Fruit fly (Drosophila melanogaster) whole organism, embryonic: ENCODE data around the gene CG7272.

Experiments used
- C15 ChIP-seq: fragments of 200-800 bp; sonication (Bioruptor generic); IDR thresholded peaks from 3 replicates; pipeline ENCODE4 v1.3.6; 2022; ENCODE audit warnings: missing biosample characterization, missing genetic modification characterization
- CG10431 ChIP-seq: fragments of 200-800 bp; sonication (Bioruptor generic); optimal IDR thresholded peaks from 3 replicates; lab custom pipeline; 2018; ENCODE audit warnings: missing biosample characterization, mild to moderate bottlenecking, missing genetic modification characterization
- CG10654 ChIP-seq: fragments of 200-800 bp; sonication (Bioruptor generic); optimal IDR thresholded peaks from 2 replicates; lab custom pipeline; 2016; ENCODE audit warnings: missing biosample characterization, missing genetic modification characterization
- CG12744 ChIP-seq: fragments of 200-800 bp; sonication (Bioruptor generic); optimal IDR thresholded peaks from 2 replicates; lab custom pipeline; 2016; ENCODE audit warnings: missing biosample characterization, missing genetic modification characterization
- CG13296 ChIP-seq: fragments of 200-800 bp; sonication (Bioruptor generic); optimal IDR thresholded peaks from 3 replicates; lab custom pipeline; 2018; ENCODE audit warnings: missing biosample characterization, mild to moderate bottlenecking, missing genetic modification characterization
- CG14441 ChIP-seq: fragments of 200-800 bp; sonication (Bioruptor generic); IDR thresholded peaks from 2 replicates; pipeline ENCODE4 v1.3.6; 2022; ENCODE audit warnings: missing biosample characterization, missing genetic modification characterization
- CG1529 ChIP-seq: fragments of 200-800 bp; sonication (Bioruptor generic); optimal IDR thresholded peaks from 3 replicates; lab custom pipeline; 2018; ENCODE audit warnings: missing biosample characterization, missing genetic modification characterization
- CG16815 ChIP-seq: fragments of 200-800 bp; sonication (Bioruptor generic); optimal IDR thresholded peaks from 3 replicates; lab custom pipeline; 2017; ENCODE audit warnings: missing biosample characterization, mild to moderate bottlenecking, missing genetic modification characterization
- CG17186 ChIP-seq: fragments of 200-800 bp; sonication (Bioruptor generic); optimal IDR thresholded peaks from 3 replicates; lab custom pipeline; 2017; ENCODE audit warnings: missing biosample characterization, missing genetic modification reagents, missing genetic modification characterization
- CG17612 ChIP-seq: fragments of 200-800 bp; sonication (Bioruptor generic); IDR thresholded peaks from 2 replicates; pipeline ENCODE4 v1.3.6; 2022; ENCODE audit warnings: missing biosample characterization, missing genetic modification characterization
- CG18011 ChIP-seq: fragments of 200-800 bp; sonication (Bioruptor generic); optimal IDR thresholded peaks from 2 replicates; lab custom pipeline; 2017; ENCODE audit warnings: missing biosample characterization, missing genetic modification characterization, mild to moderate bottlenecking, moderate library complexity, missing genotype
- CG30431 ChIP-seq: fragments of 200-800 bp; sonication (Bioruptor generic); optimal IDR thresholded peaks from 2 replicates; lab custom pipeline; 2017; ENCODE audit warnings: missing biosample characterization, missing genetic modification characterization
- CG31365 ChIP-seq: fragments of 200-800 bp; sonication (Bioruptor generic); optimal IDR thresholded peaks from 2 replicates; lab custom pipeline; 2018; ENCODE audit warnings: missing biosample characterization, mild to moderate bottlenecking, missing genetic modification characterization
- CG33557 ChIP-seq: fragments of 200-800 bp; sonication (Bioruptor generic); optimal IDR thresholded peaks from 2 replicates; lab custom pipeline; 2019; ENCODE audit warnings: missing biosample characterization, mild to moderate bottlenecking, missing genetic modification characterization, moderate library complexity
- CG4854 ChIP-seq: fragments of 200-800 bp; sonication (Bioruptor generic); optimal IDR thresholded peaks from 2 replicates; lab custom pipeline; 2016; ENCODE audit warnings: missing biosample characterization, missing genetic modification characterization, inconsistent platforms
- CG5180 ChIP-seq: fragments of 200-800 bp; sonication (Bioruptor generic); optimal IDR thresholded peaks from 3 replicates; lab custom pipeline; 2017; ENCODE audit warnings: missing biosample characterization, missing genetic modification characterization, mild to moderate bottlenecking, moderate library complexity, missing genetic modification reagents
- CG6791 ChIP-seq: fragments of 200-800 bp; sonication (Bioruptor generic); IDR thresholded peaks from 3 replicates; pipeline ENCODE4 v1.3.6; 2022; ENCODE audit warnings: missing biosample characterization, missing genetic modification characterization; ENCODE audit not compliant: partially characterized antibody
- CG9609 ChIP-seq: fragments of 200-800 bp; sonication (Bioruptor generic); optimal IDR thresholded peaks from 3 replicates; lab custom pipeline; 2016; ENCODE audit warnings: missing biosample characterization, missing genetic modification characterization
- CG9817 ChIP-seq: fragments of 200-800 bp; sonication (Bioruptor generic); optimal IDR thresholded peaks from 2 replicates; lab custom pipeline; 2018; ENCODE audit warnings: missing biosample characterization, mild to moderate bottlenecking, missing genetic modification characterization, moderate library complexity
- CG9932 ChIP-seq: fragments of 200-800 bp; sonication (Bioruptor generic); IDR thresholded peaks from 2 replicates; pipeline ENCODE4 v1.3.6; 2022; ENCODE audit warnings: missing biosample characterization, missing genetic modification characterization
- CHES-1-like ChIP-seq: fragments of 200-800 bp; sonication (Bioruptor generic); optimal IDR thresholded peaks from 2 replicates; lab custom pipeline; 2016; ENCODE audit warnings: missing biosample characterization, missing genetic modification characterization
- Dek ChIP-seq: fragments of 200-800 bp; sonication (Bioruptor generic); optimal IDR thresholded peaks from 3 replicates; lab custom pipeline; 2019; ENCODE audit warnings: missing biosample characterization, mild to moderate bottlenecking, missing genetic modification characterization, moderate library complexity
- Fer3 ChIP-seq: fragments of 200-800 bp; sonication (Bioruptor generic); optimal IDR thresholded peaks from 2 replicates; lab custom pipeline; 2018; ENCODE audit warnings: missing biosample characterization, mild to moderate bottlenecking, missing genetic modification characterization, moderate library complexity
- GATAe ChIP-seq: fragments of 200-800 bp; sonication (Bioruptor generic); conservative IDR thresholded peaks from 2 replicates; pipeline ENCODE4 v1.3.6; 2022; ENCODE audit warnings: missing biosample characterization, missing genetic modification characterization
- HLH4C ChIP-seq: fragments of 200-800 bp; sonication (Bioruptor generic); IDR thresholded peaks from 3 replicates; pipeline ENCODE4 v1.3.6; 2022; ENCODE audit warnings: missing biosample characterization, missing genetic modification characterization; ENCODE audit not compliant: partially characterized antibody
- HmgD ChIP-seq: fragments of 200-800 bp; sonication (Bioruptor generic); optimal IDR thresholded peaks from 3 replicates; lab custom pipeline; 2016; ENCODE audit warnings: missing biosample characterization, missing genetic modification characterization
- Rfx ChIP-seq: fragments of 200-800 bp; sonication (Bioruptor generic); IDR thresholded peaks from 2 replicates; pipeline ENCODE4 v1.3.6; 2022; ENCODE audit warnings: missing biosample characterization, missing genetic modification characterization
- crol ChIP-seq: fragments of 200-800 bp; sonication (Bioruptor generic); IDR thresholded peaks from 2 replicates; pipeline ENCODE4 v1.3.6; 2022; ENCODE audit warnings: missing biosample characterization, missing genetic modification characterization
- dmrt11E ChIP-seq: fragments of 200-800 bp; sonication (Bioruptor generic); optimal IDR thresholded peaks from 3 replicates; lab custom pipeline; 2018; ENCODE audit warnings: missing biosample characterization, mild to moderate bottlenecking, missing genetic modification characterization, moderate library complexity
- dmrt99B ChIP-seq: fragments of 200-800 bp; sonication (Bioruptor generic); optimal IDR thresholded peaks from 2 replicates; lab custom pipeline; 2018; ENCODE audit warnings: missing biosample characterization, mild to moderate bottlenecking, missing genetic modification characterization, moderate library complexity
- dysf ChIP-seq: fragments of 200-800 bp; sonication (Bioruptor generic); IDR thresholded peaks from 3 replicates; pipeline ENCODE4 v1.3.6; 2022; ENCODE audit warnings: missing biosample characterization, missing genetic modification characterization
- en ChIP-seq: fragments of 200-800 bp; sonication (Bioruptor generic); optimal IDR thresholded peaks from 2 replicates; lab custom pipeline; 2016; ENCODE audit warnings: missing biosample characterization, missing genetic modification characterization
- gcm2 ChIP-seq: fragments of 200-800 bp; sonication (Bioruptor generic); optimal IDR thresholded peaks from 2 replicates; lab custom pipeline; 2016; ENCODE audit warnings: missing biosample characterization, missing genetic modification characterization
- gfzf ChIP-seq: fragments of 200-800 bp; sonication (Bioruptor generic); optimal IDR thresholded peaks from 2 replicates; lab custom pipeline; 2016; ENCODE audit warnings: missing biosample characterization, mild to moderate bottlenecking, missing genetic modification characterization, moderate library complexity
- hbn ChIP-seq: fragments of 200-800 bp; sonication (Bioruptor generic); IDR thresholded peaks from 2 replicates; pipeline ENCODE4 v1.3.6; 2022; ENCODE audit warnings: missing biosample characterization, missing genetic modification characterization; ENCODE audit not compliant: partially characterized antibody
- her ChIP-seq: fragments of 200-800 bp; sonication (Bioruptor generic); optimal IDR thresholded peaks from 2 replicates; lab custom pipeline; 2016; ENCODE audit warnings: missing biosample characterization, missing genetic modification characterization
- hkb ChIP-seq, 2 experiments: fragments of 200-800 bp in 1 of 2; fragments of >200 bp in 1 of 2; sonication (Bioruptor generic) in 1 of 2; IDR thresholded peaks in 1 of 2; optimal IDR thresholded peaks in 1 of 2; 2 replicates each; pipeline versions ENCODE4 v1.3.6 to Lab custom; 2017 to 2022; ENCODE audit warnings: missing biosample characterization in 1 of 2, missing genetic modification characterization in 1 of 2
- jing ChIP-seq: fragments of 200-800 bp; sonication (Bioruptor generic); optimal IDR thresholded peaks from 2 replicates; lab custom pipeline; 2018; ENCODE audit warnings: missing biosample characterization, mild to moderate bottlenecking, missing genetic modification characterization
- kay ChIP-seq: fragments of 200-800 bp; sonication (Bioruptor generic); optimal IDR thresholded peaks from 2 replicates; lab custom pipeline; 2016; ENCODE audit warnings: missing biosample characterization, missing genetic modification characterization
- lola ChIP-seq, 3 experiments: fragments of >200 bp in 2 of 3; fragments of 200-800 bp in 1 of 3; sonication (Bioruptor generic) in 1 of 3; optimal IDR thresholded peaks; 2 replicates each; lab custom pipeline; 2017 to 2019; ENCODE audit warnings: missing biosample characterization in 3 of 3, missing genetic modification characterization in 3 of 3, mild to moderate bottlenecking in 1 of 3, moderate library complexity in 1 of 3
- mam ChIP-seq: fragments of 200-800 bp; sonication (Bioruptor generic); optimal IDR thresholded peaks from 3 replicates; lab custom pipeline; 2016; ENCODE audit warnings: missing biosample characterization, missing genetic modification characterization
- phol ChIP-seq: fragments of 200-800 bp; sonication (Bioruptor generic); optimal IDR thresholded peaks from 3 replicates; lab custom pipeline; 2018; ENCODE audit warnings: missing biosample characterization, mild to moderate bottlenecking, missing genetic modification characterization, moderate library complexity
- salm ChIP-seq: fragments of 200-800 bp; sonication (Bioruptor generic); optimal IDR thresholded peaks from 2 replicates; lab custom pipeline; 2018; ENCODE audit warnings: missing biosample characterization, mild to moderate bottlenecking, missing genetic modification characterization
- sd ChIP-seq: fragments of 200-800 bp; sonication (Bioruptor generic); optimal IDR thresholded peaks from 3 replicates; lab custom pipeline; 2018; ENCODE audit warnings: missing biosample characterization, mild to moderate bottlenecking, missing genetic modification characterization, moderate library complexity
- slbo ChIP-seq: fragments of 200-800 bp; sonication (Bioruptor generic); IDR thresholded peaks from 2 replicates; pipeline ENCODE4 v1.3.6; 2022; ENCODE audit warnings: missing biosample characterization, missing genetic modification characterization
- so ChIP-seq: fragments of 200-800 bp; sonication (Bioruptor generic); IDR thresholded peaks from 3 replicates; pipeline ENCODE4 v1.3.6; 2022; ENCODE audit warnings: missing biosample characterization, missing genetic modification characterization
- sob ChIP-seq: fragments of 200-800 bp; sonication (Bioruptor generic); IDR thresholded peaks from 2 replicates; pipeline ENCODE4 v1.3.6; 2022; ENCODE audit warnings: missing biosample characterization, missing genetic modification characterization
- ttk ChIP-seq: fragments of 200-800 bp; sonication (Bioruptor generic); IDR thresholded peaks from 2 replicates; pipeline ENCODE4 v2.1.2; 2022; ENCODE audit warnings: missing biosample characterization, missing genetic modification characterization
- vnd ChIP-seq: fragments of 200-800 bp; sonication (Bioruptor generic); IDR thresholded peaks from 3 replicates; pipeline ENCODE4 v1.3.6; 2022; ENCODE audit warnings: missing biosample characterization, missing genetic modification characterization; ENCODE audit not compliant: partially characterized antibody
- zen2 ChIP-seq: fragments of 200-800 bp; sonication (Bioruptor generic); IDR thresholded peaks from 3 replicates; pipeline ENCODE4 v1.3.6; 2022; ENCODE audit warnings: missing biosample characterization, missing genetic modification characterization; ENCODE audit not compliant: partially characterized antibody

CG7272 gene

DNA sequence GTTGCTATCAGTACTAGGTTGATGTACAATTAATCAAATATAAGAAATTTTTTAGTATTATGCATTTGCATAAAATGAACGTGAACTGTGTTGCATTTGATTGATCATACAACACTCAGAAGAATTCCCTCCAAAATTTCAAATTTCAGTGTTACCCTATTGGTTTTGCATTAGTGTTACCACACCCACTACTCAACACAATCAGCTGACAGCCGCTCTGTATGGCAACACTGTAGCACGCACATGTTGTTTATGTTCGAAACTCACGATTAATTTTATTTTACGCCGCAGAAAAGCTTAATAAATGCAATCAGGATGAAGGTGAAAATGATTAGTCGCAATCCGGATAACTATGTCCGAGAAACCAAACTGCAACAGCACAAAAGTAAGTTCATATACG, 2.0 kb upstream of the CG7272 start, which contains the start of gene CG7275 (continued):
- TF ChIP-seq dysf (GFP tag; lab: Robert Waterston, UW) (no peak), mam (GFP tag; lab: Kevin White, UChicago) (no peak), CG10431 (GFP tag; lab: Kevin White, UChicago) (no peak), CG33557 (GFP tag; lab: Kevin White, UChicago) (no peak), jing (GFP tag; lab: Kevin White, UChicago) (no peak), so (no peak), GATAe (no peak), crol (GFP tag; lab: Robert Waterston, UW) (no peak), her (GFP tag; lab: Kevin White, UChicago) (no peak), CG12744 (GFP tag; lab: Kevin White, UChicago) (no peak), CG9817 (tag; lab: Kevin White, UChicago) (no peak), dmrt99B (no peak), salm (tag; lab: Kevin White, UChicago) (no peak), CG6791 (GFP tag; lab: Robert Waterston, UW) (peak; percentile 57; the same call in 1 of the 3 replicates), gcm2 (GFP tag; lab: Kevin White, UChicago) (no peak), CHES-1-like (peak; percentile 9), phol (tag; lab: Kevin White, UChicago) (peak; percentile 33), Fer3 (tag; lab: Kevin White, UChicago) (no peak), hkb (optimal IDR thresholded peaks at IDR 0.05; lab: Kevin White, UChicago) (peak; percentile 26), hkb (GFP tag; IDR thresholded peaks at IDR 0.05; lab: Robert Waterston, UW) (no peak), Rfx (GFP tag; lab: Robert Waterston, UW) (no peak), lola (GFP tag; optimal IDR thresholded peaks at IDR 0.05; lab: Kevin White, UChicago) (no peak), C15 (no peak), sob (GFP tag; lab: Robert Waterston, UW) (no peak), CG13296 (no peak), vnd (GFP tag; lab: Robert Waterston, UW) (no peak), kay (no peak), CG31365 (no peak), ttk (GFP tag; lab: Robert Waterston, UW) (no peak), slbo (GFP tag; lab: Robert Waterston, UW) (no peak), sd (tag; lab: Kevin White, UChicago) (no peak), CG17186 (GFP tag; lab: Kevin White, UChicago) (peak; percentile 59), zen2 (GFP tag; lab: Robert Waterston, UW) (no peak), en (GFP tag; lab: Kevin White, UChicago) (no peak), CG30431 (GFP tag; lab: Kevin White, UChicago) (no peak), gfzf (GFP tag; lab: Kevin White, UChicago) (peak; percentile 26), HLH4C (GFP tag; lab: Robert Waterston, UW) (0 out of 3 replicates have a peak, but pooled peaks have one; percentile 48), CG17612 (no peak), Dek (tag; lab: Kevin White, UChicago) (no peak), CG10654 (GFP tag; lab: Kevin White, UChicago) (no peak), HmgD (GFP tag; lab: Kevin White, UChicago) (no peak), CG9609 (no peak), CG5180 (no peak), dmrt11E (no peak), CG9932 (no peak), CG1529 (GFP tag; lab: Kevin White, UChicago) (no peak), CG16815 (GFP tag; lab: Kevin White, UChicago) (no peak), CG18011 (GFP tag; lab: Kevin White, UChicago) (peak; percentile 67), hbn (GFP tag; lab: Robert Waterston, UW) (peak; percentile 30; the same call in 1 of the 2 replicates), CG14441 (GFP tag; lab: Robert Waterston, UW) (no peak), CG4854 (GFP tag; lab: Kevin White, UChicago) (no peak)
